Fruit fly (Drosophila melanogaster): ENCODE data around the gene Gba1b.
A peak's percentile ranks its signal among the peaks of the same experiment; 100 is the strongest.

Gba1b gene

DNA sequence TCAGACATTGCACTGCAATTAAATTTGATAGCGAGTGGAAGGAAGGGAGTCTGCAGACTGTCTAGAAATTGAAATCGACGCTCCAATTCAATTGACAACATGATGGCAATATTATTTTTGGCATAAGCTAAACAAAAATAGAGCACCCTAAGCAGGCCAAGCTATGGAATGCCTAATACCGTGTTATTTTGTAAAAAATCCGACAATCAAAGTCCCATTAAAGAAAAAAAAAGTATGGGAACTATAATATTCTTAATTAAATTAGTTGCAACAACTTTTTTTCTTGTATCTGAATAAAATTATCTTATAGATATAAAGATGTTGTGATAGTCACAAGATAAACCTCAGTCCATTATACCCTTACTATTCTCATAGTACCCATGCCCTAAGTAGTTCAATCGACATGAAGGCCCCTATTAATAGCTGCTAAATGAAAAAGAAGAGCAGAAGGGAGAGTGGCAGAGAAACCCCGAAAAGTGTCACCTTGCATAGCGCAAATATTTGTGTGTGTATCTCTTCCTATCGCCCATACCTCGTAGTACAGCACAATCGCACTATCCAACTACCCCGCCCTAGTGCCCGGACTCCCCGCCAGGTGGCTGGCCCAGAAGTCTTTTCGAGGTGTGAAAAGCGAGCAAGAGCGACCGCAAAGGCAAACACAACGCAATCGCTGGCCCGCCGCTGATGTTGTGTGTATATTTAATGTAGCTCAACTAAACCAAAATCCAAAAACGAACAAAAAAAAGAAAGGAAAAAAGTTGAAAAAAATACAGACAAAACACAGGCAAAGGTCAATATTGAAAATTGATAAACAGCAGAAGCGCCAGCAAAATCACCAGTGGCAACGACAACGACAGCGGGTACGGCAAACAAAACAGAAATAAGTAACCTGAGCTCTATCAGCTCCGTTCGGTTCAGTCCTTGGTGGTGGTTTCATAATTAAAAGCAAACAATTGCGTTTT lies 47.0 kb upstream of the Gba1b start (continued):
- TF ChIP-seq gro (GFP tag; optimal IDR thresholded peaks at IDR 0.05) (no peak), tna (GFP tag; IDR thresholded peaks at IDR 0.05; ENCODE audit: partially characterized antibody) (0 out of 2 replicates have a peak, but pooled peaks have one; percentile 23), CG15696 (tag; optimal IDR thresholded peaks at IDR 0.05) (peak; percentile 97), CG12155 (GFP tag; optimal IDR thresholded peaks at IDR 0.05) (no peak), p53 (GFP tag; optimal IDR thresholded peaks at IDR 0.05) (peak; percentile 53), CG5245 (GFP tag; optimal IDR thresholded peaks at IDR 0.05) (peak; percentile 20), pum (GFP tag; optimal IDR thresholded peaks at IDR 0.05) (peak; percentile 56), CG11456 (GFP tag; IDR thresholded peaks at IDR 0.05) (no peak), CG1024 (GFP tag; IDR thresholded peaks at IDR 0.05) (0 out of 2 replicates have a peak, but pooled peaks have one; percentile 54), CG10959 (GFP tag; IDR thresholded peaks at IDR 0.05) (no peak; the same call in 1 of the 2 replicates), CG10366 (GFP tag; IDR thresholded peaks at IDR 0.05) (no peak; the same call in 1 of the 2 replicates), CG10654 (GFP tag; optimal IDR thresholded peaks at IDR 0.05) (peak; percentile 22), Nf-YB (GFP tag; optimal IDR thresholded peaks at IDR 0.05) (peak; percentile 65), CG12659 (GFP tag; optimal IDR thresholded peaks at IDR 0.05) (peak; percentile 42), oc (tag; optimal IDR thresholded peaks at IDR 0.05) (peak; percentile 28), CG7839 (tag; optimal IDR thresholded peaks at IDR 0.05) (peak; percentile 33), CG16863 (GFP tag; optimal IDR thresholded peaks at IDR 0.05) (peak; percentile 62), Dll (GFP tag; IDR thresholded peaks at IDR 0.05; ENCODE audit: partially characterized antibody) (no peak), CG4328 (GFP tag; optimal IDR thresholded peaks at IDR 0.05) (peak; percentile 58), H15 (GFP tag; IDR thresholded peaks at IDR 0.05) (no peak; the same call in 2 of the 3 replicates), fru (optimal IDR thresholded peaks at IDR 0.05) (no peak), ftz-f1 (GFP tag; optimal IDR thresholded peaks at IDR 0.05) (peak; percentile 70), Gug (GFP tag; IDR thresholded peaks at IDR 0.05) (no peak), CG14050 (GFP tag; IDR thresholded peaks at IDR 0.05) (0 out of 3 replicates have a peak, but pooled peaks have one; percentile 35), CG14710 (tag; optimal IDR thresholded peaks at IDR 0.05) (peak; percentile 76), CG32767 (GFP tag; IDR thresholded peaks at IDR 0.05) (peak; percentile 50; the same call in 1 of the 2 replicates), dm (GFP tag; optimal IDR thresholded peaks at IDR 0.05) (peak; percentile 45), Antp (GFP tag; optimal IDR thresholded peaks at IDR 0.05) (peak; percentile 9), Nf-YC (tag; optimal IDR thresholded peaks at IDR 0.05) (peak; percentile 15), CG18619 (GFP tag; optimal IDR thresholded peaks at IDR 0.05) (peak; percentile 79), zen (tag; optimal IDR thresholded peaks at IDR 0.05) (peak; percentile 54), gsb-n (tag; optimal IDR thresholded peaks at IDR 0.05) (peak; percentile 84), CG2202 (tag; optimal IDR thresholded peaks at IDR 0.05) (peak; percentile 90), CG2875 (GFP tag; optimal IDR thresholded peaks at IDR 0.05) (peak; percentile 86), CG4360 (GFP tag; IDR thresholded peaks at IDR 0.05) (peak; percentile 32; the same call in 1 of the 2 replicates), Bteb2 (GFP tag; optimal IDR thresholded peaks at IDR 0.05) (peak; percentile 22), wor (GFP tag; IDR thresholded peaks at IDR 0.05) (no peak), Stat92E (GFP tag; optimal IDR thresholded peaks at IDR 0.05) (no peak), lola (GFP tag; optimal IDR thresholded peaks at IDR 0.05) (peak in 1 of 3 experiments; percentile 82), sqz (GFP tag; optimal IDR thresholded peaks at IDR 0.05) (peak; percentile 94), Camta (GFP tag; optimal IDR thresholded peaks at IDR 0.05) (peak; percentile 75), Hey (tag; optimal IDR thresholded peaks at IDR 0.05) (peak; percentile 61), CG32532 (GFP tag; IDR thresholded peaks at IDR 0.05) (peak; percentile 34; the same call in 1 of the 2 replicates), Bdp1 (GFP tag; optimal IDR thresholded peaks at IDR 0.05) (peak; percentile 72), bcd (GFP tag; optimal IDR thresholded peaks at IDR 0.05) (no peak), hb (GFP tag; IDR thresholded peaks at IDR 0.05; ENCODE audit: partially characterized antibody) (no peak), CG1233 (GFP tag; optimal IDR thresholded peaks at IDR 0.05) (peak; percentile 88), run (tag; optimal IDR thresholded peaks at IDR 0.05) (peak; percentile 88)
